Fruit fly (Drosophila melanogaster) whole organism, prepupa: ENCODE data around the gene Epp.

Experiments used
- Blimp-1 ChIP-seq: fragments of 200-800 bp; sonication (Bioruptor generic); optimal IDR thresholded peaks from 3 replicates; lab custom pipeline; 2017; ENCODE audit warnings: missing biosample characterization, missing genetic modification characterization, mild to moderate bottlenecking, moderate library complexity, missing genetic modification reagents
- CG10669 ChIP-seq: fragments of 200-800 bp; sonication (Bioruptor generic); optimal IDR thresholded peaks from 3 replicates; lab custom pipeline; 2018; ENCODE audit warnings: missing biosample characterization, mild to moderate bottlenecking, missing genetic modification characterization, moderate library complexity
- CG11294 ChIP-seq: fragments of 200-800 bp; sonication (Bioruptor generic); IDR thresholded peaks from 2 replicates; pipeline ENCODE4 v1.3.6; 2022; ENCODE audit warnings: missing biosample characterization, missing genetic modification characterization
- CG11762 ChIP-seq: fragments of 200-800 bp; sonication (Bioruptor generic); optimal IDR thresholded peaks from 3 replicates; lab custom pipeline; 2016; ENCODE audit warnings: missing biosample characterization, missing genetic modification characterization; ENCODE audit not compliant: insufficient read depth
- CG11902 ChIP-seq: fragments of 200-800 bp; sonication (Bioruptor generic); optimal IDR thresholded peaks from 3 replicates; lab custom pipeline; 2016; ENCODE audit warnings: missing biosample characterization, missing genetic modification characterization
- CG1621 ChIP-seq: fragments of 200-800 bp; sonication (Bioruptor generic); optimal IDR thresholded peaks from 3 replicates; lab custom pipeline; 2018; ENCODE audit warnings: missing biosample characterization, mild to moderate bottlenecking, missing genetic modification characterization
- CG16779 ChIP-seq: fragments of 200-800 bp; sonication (Bioruptor generic); optimal IDR thresholded peaks from 3 replicates; lab custom pipeline; 2017; ENCODE audit warnings: missing biosample characterization, mild to moderate bottlenecking, missing genetic modification characterization
- CG3032 ChIP-seq: fragments of 200-800 bp; optimal IDR thresholded peaks from 2 replicates; lab custom pipeline; 2019; ENCODE audit warnings: missing biosample characterization, mild to moderate bottlenecking, missing genetic modification characterization, moderate library complexity
- CG31627 ChIP-seq: fragments of 200-800 bp; sonication (Bioruptor generic); optimal IDR thresholded peaks from 3 replicates; lab custom pipeline; 2016; ENCODE audit warnings: missing biosample characterization, missing genetic modification characterization
- CG32006 ChIP-seq: fragments of 200-800 bp; sonication (Bioruptor generic); optimal IDR thresholded peaks from 3 replicates; lab custom pipeline; 2017; ENCODE audit warnings: missing biosample characterization, mild to moderate bottlenecking, missing genetic modification characterization
- CG34406 ChIP-seq: fragments of 200-800 bp; sonication (Bioruptor generic); optimal IDR thresholded peaks from 3 replicates; lab custom pipeline; 2016; ENCODE audit warnings: missing biosample characterization, missing genetic modification characterization
- CG3919 ChIP-seq: fragments of 200-800 bp; sonication (Bioruptor generic); optimal IDR thresholded peaks from 3 replicates; lab custom pipeline; 2016; ENCODE audit warnings: missing biosample characterization, missing genetic modification characterization
- CG6163 ChIP-seq: fragments of 200-800 bp; sonication (Bioruptor generic); IDR thresholded peaks from 3 replicates; pipeline ENCODE4 v1.3.6; 2022; ENCODE audit warnings: missing biosample characterization, missing genetic modification characterization
- CG6276 ChIP-seq: fragments of 200-800 bp; sonication (Bioruptor generic); optimal IDR thresholded peaks from 2 replicates; lab custom pipeline; 2017; ENCODE audit warnings: missing biosample characterization, mild to moderate bottlenecking, missing genetic modification characterization
- CG6792 ChIP-seq: fragments of 200-800 bp; sonication (Bioruptor generic); optimal IDR thresholded peaks from 3 replicates; lab custom pipeline; 2016; ENCODE audit warnings: missing biosample characterization, missing genetic modification characterization
- CG6808 ChIP-seq: fragments of 200-800 bp; sonication (Bioruptor generic); optimal IDR thresholded peaks from 3 replicates; lab custom pipeline; 2017; ENCODE audit warnings: missing biosample characterization, missing genetic modification characterization, mild to moderate bottlenecking, moderate library complexity, missing genetic modification reagents
- CG8119 ChIP-seq: fragments of 200-800 bp; sonication (Bioruptor generic); IDR thresholded peaks from 3 replicates; pipeline ENCODE4 v1.3.6; 2022; ENCODE audit warnings: missing biosample characterization, missing genetic modification characterization
- CG8319 ChIP-seq: fragments of 200-800 bp; sonication (Bioruptor generic); optimal IDR thresholded peaks from 3 replicates; lab custom pipeline; 2016; ENCODE audit warnings: missing biosample characterization, missing genetic modification characterization
- CG8632 ChIP-seq: fragments of 200-800 bp; sonication (Bioruptor generic); optimal IDR thresholded peaks from 3 replicates; lab custom pipeline; 2016; ENCODE audit warnings: missing biosample characterization, missing genetic modification characterization
- CG9139 ChIP-seq: fragments of 200-800 bp; sonication (Bioruptor generic); optimal IDR thresholded peaks from 3 replicates; lab custom pipeline; 2017; ENCODE audit warnings: missing biosample characterization, mild to moderate bottlenecking, missing genetic modification characterization
- Eip78C ChIP-seq: fragments of 200-800 bp; sonication (Bioruptor generic); peaks from one replicate; lab custom pipeline; 2016; ENCODE audit warnings: missing biosample characterization, missing genetic modification characterization
- Eip93F ChIP-seq: fragments of 200-800 bp; sonication (Bioruptor generic); optimal IDR thresholded peaks from 2 replicates; lab custom pipeline; 2016; ENCODE audit warnings: missing biosample characterization, mild to moderate bottlenecking, missing genetic modification characterization
- Ets21C ChIP-seq: fragments of 200-800 bp; sonication (Bioruptor generic); optimal IDR thresholded peaks from 3 replicates; lab custom pipeline; 2016; ENCODE audit warnings: missing biosample characterization, missing genetic modification characterization
- Ets96B ChIP-seq: fragments of 200-800 bp; optimal IDR thresholded peaks from 2 replicates; lab custom pipeline; 2019; ENCODE audit warnings: missing biosample characterization, mild to moderate bottlenecking, missing genetic modification characterization, moderate library complexity
- Hr4 ChIP-seq: fragments of 200-800 bp; sonication (Bioruptor generic); optimal IDR thresholded peaks from 3 replicates; lab custom pipeline; 2016; ENCODE audit warnings: missing biosample characterization, missing genetic modification characterization
- Met ChIP-seq: fragments of 200-800 bp; sonication (Bioruptor generic); optimal IDR thresholded peaks from 3 replicates; lab custom pipeline; 2016; ENCODE audit warnings: missing biosample characterization, missing genetic modification characterization
- OdsH ChIP-seq: fragments of 200-800 bp; sonication (Bioruptor generic); optimal IDR thresholded peaks from 3 replicates; lab custom pipeline; 2016; ENCODE audit warnings: missing biosample characterization, missing genetic modification characterization
- Smox ChIP-seq: fragments of 200-800 bp; sonication (Bioruptor generic); optimal IDR thresholded peaks from 3 replicates; lab custom pipeline; 2016; ENCODE audit warnings: missing biosample characterization, missing genetic modification characterization
- Sox102F ChIP-seq: fragments of 200-800 bp; sonication (Bioruptor generic); optimal IDR thresholded peaks from 2 replicates; lab custom pipeline; 2016; ENCODE audit warnings: missing biosample characterization, mild to moderate bottlenecking, missing genetic modification characterization
- Sox14 ChIP-seq: fragments of 200-800 bp; sonication (Bioruptor generic); optimal IDR thresholded peaks from 3 replicates; lab custom pipeline; 2016; ENCODE audit warnings: missing biosample characterization, missing genetic modification characterization
- achi ChIP-seq: fragments of 200-800 bp; sonication (Bioruptor generic); optimal IDR thresholded peaks from 3 replicates; lab custom pipeline; 2016; ENCODE audit warnings: missing biosample characterization, missing genetic modification characterization
- cyc ChIP-seq: fragments of 200-800 bp; sonication (Bioruptor generic); optimal IDR thresholded peaks from 3 replicates; lab custom pipeline; 2016; ENCODE audit warnings: missing biosample characterization, missing genetic modification characterization
- dsx ChIP-seq: fragments of 200-800 bp; optimal IDR thresholded peaks from 3 replicates; lab custom pipeline; 2019; ENCODE audit warnings: missing biosample characterization, mild to moderate bottlenecking, missing genetic modification characterization, moderate library complexity; ENCODE audit not compliant: poor library complexity, severe bottlenecking
- eg ChIP-seq: fragments of 200-800 bp; sonication (Bioruptor generic); IDR thresholded peaks from 3 replicates; pipeline ENCODE4 v1.3.6; 2022; ENCODE audit warnings: missing biosample characterization, missing genetic modification characterization
- esn ChIP-seq: fragments of 200-800 bp; sonication (Bioruptor generic); optimal IDR thresholded peaks from 2 replicates; lab custom pipeline; 2016; ENCODE audit warnings: missing biosample characterization, mild to moderate bottlenecking, missing genetic modification characterization, moderate library complexity
- fd59A ChIP-seq: fragments of 200-800 bp; sonication (Bioruptor generic); optimal IDR thresholded peaks from 2 replicates; lab custom pipeline; 2017; ENCODE audit warnings: missing biosample characterization, mild to moderate bottlenecking, missing genetic modification characterization, missing genetic modification reagents
- fkh ChIP-seq: fragments of 200-800 bp; sonication (Bioruptor generic); optimal IDR thresholded peaks from 3 replicates; lab custom pipeline; 2017; ENCODE audit warnings: missing biosample characterization, mild to moderate bottlenecking, missing genetic modification characterization, moderate library complexity
- lz ChIP-seq: fragments of 200-800 bp; sonication (Bioruptor generic); optimal IDR thresholded peaks from 3 replicates; lab custom pipeline; 2016; ENCODE audit warnings: missing biosample characterization, missing genetic modification characterization
- pdm3 ChIP-seq: fragments of 200-800 bp; sonication (Bioruptor generic); optimal IDR thresholded peaks from 3 replicates; lab custom pipeline; 2016; ENCODE audit warnings: missing biosample characterization, missing genetic modification characterization
- spab ChIP-seq: fragments of 200-800 bp; sonication (Bioruptor generic); optimal IDR thresholded peaks from 2 replicates; lab custom pipeline; 2017; ENCODE audit warnings: missing biosample characterization, mild to moderate bottlenecking, missing genetic modification characterization, missing genetic modification reagents
- ss ChIP-seq, 2 experiments: fragments of 200-800 bp; sonication (Bioruptor generic); optimal IDR thresholded peaks; 2 replicates in 1 of 2; 3 replicates in 1 of 2; lab custom pipeline; 2017 to 2018; ENCODE audit warnings: mild to moderate bottlenecking in 2 of 2, missing biosample characterization in 2 of 2, missing genetic modification characterization in 2 of 2, moderate library complexity in 1 of 2
- svp ChIP-seq: fragments of 200-800 bp; sonication (Bioruptor generic); peaks from one replicate; lab custom pipeline; 2016; ENCODE audit warnings: missing biosample characterization, missing genetic modification characterization
- topi ChIP-seq: fragments of 200-800 bp; sonication (Bioruptor generic); optimal IDR thresholded peaks from 3 replicates; lab custom pipeline; 2016; ENCODE audit warnings: missing biosample characterization, missing genetic modification characterization
- vri ChIP-seq: fragments of 200-800 bp; sonication (Bioruptor generic); optimal IDR thresholded peaks from 3 replicates; lab custom pipeline; 2016; ENCODE audit warnings: missing biosample characterization, mild to moderate bottlenecking, missing genetic modification characterization

Gene Epp

dm6 chr3R:23992823-23993797 is at the start of gene Epp, which contains the start of gene Rab7 (continued):
- TF ChIP-seq CG11294 (GFP tag; lab: Robert Waterston, UW) (no peak), Ets96B (tag; lab: Kevin White, UChicago) (peak; percentile 16), CG1621 (peak; percentile 11), cyc (peak; percentile 40), CG11762 (GFP tag; lab: Kevin White, UChicago) (no peak), svp (GFP tag; lab: Kevin White, UChicago) (peak; percentile 83), CG8319 (GFP tag; lab: Kevin White, UChicago) (no peak), Sox102F (GFP tag; lab: Kevin White, UChicago) (no peak), eg (GFP tag; lab: Robert Waterston, UW) (no peak), CG3919 (GFP tag; lab: Kevin White, UChicago) (peak; percentile 48), lz (peak; percentile 61)

dm6 chr3R:24038736-24039556 is 46.2 kb upstream of the Epp start, which contains the start of gene Miro:
Miro (minus strand) TSS chr3R:24038847.
- TF ChIP-seq CG31627 (GFP tag; lab: Kevin White, UChicago): no peak
- peak; percentile 30 for TF ChIP-seq achi (GFP tag; lab: Kevin White, UChicago)
- no peak for TF ChIP-seq fd59A (GFP tag; lab: Kevin White, UChicago)
- peak; percentile 14 for TF ChIP-seq CG34406 (GFP tag; lab: Kevin White, UChicago)
- peak; percentile 34 for TF ChIP-seq fkh (GFP tag; lab: Kevin White, UChicago)
- no peak for TF ChIP-seq spab
- no peak for TF ChIP-seq Ets21C
- no peak for TF ChIP-seq CG8319 (GFP tag; lab: Kevin White, UChicago)
- no peak for TF ChIP-seq Met
- no peak for TF ChIP-seq Hr4
- TF ChIP-seq Smox (GFP tag; lab: Kevin White, UChicago): no peak
- TF ChIP-seq svp (GFP tag; lab: Kevin White, UChicago): peak; percentile 78
- no peak for TF ChIP-seq dsx
- peak; percentile 33 for TF ChIP-seq esn (GFP tag; lab: Kevin White, UChicago)
- TF ChIP-seq Eip93F: no peak
- no peak for TF ChIP-seq Ets96B (tag; lab: Kevin White, UChicago)
- peak; percentile 50 for TF ChIP-seq Sox102F (GFP tag; lab: Kevin White, UChicago)
- TF ChIP-seq eg (GFP tag; lab: Robert Waterston, UW): 0 out of 3 replicates have a peak, but pooled peaks have one; percentile 11
- TF ChIP-seq Sox14: peak; percentile 57
- TF ChIP-seq CG6792: peak; percentile 25
- TF ChIP-seq CG11902 (GFP tag; lab: Kevin White, UChicago): no peak
- TF ChIP-seq CG6808 (GFP tag; lab: Kevin White, UChicago): peak; percentile 25
- TF ChIP-seq CG32006: no peak
- TF ChIP-seq CG11762 (GFP tag; lab: Kevin White, UChicago): no peak
- no peak for TF ChIP-seq CG16779
- peak; percentile 64 to 74 for TF ChIP-seq ss (GFP tag; optimal IDR thresholded peaks at IDR 0.05; lab: Kevin White, UChicago)
- TF ChIP-seq topi (GFP tag; lab: Kevin White, UChicago): no peak
- peak; percentile 22 for TF ChIP-seq pdm3
- TF ChIP-seq OdsH: no peak
- TF ChIP-seq CG9139 (GFP tag; lab: Kevin White, UChicago): no peak
- TF ChIP-seq CG1621: no peak
- no peak for TF ChIP-seq CG6276 (GFP tag; lab: Kevin White, UChicago)
- peak; percentile 13 for TF ChIP-seq CG8632
- TF ChIP-seq CG8119 (GFP tag; lab: Robert Waterston, UW): no peak
- TF ChIP-seq CG6163 (GFP tag; lab: Robert Waterston, UW): peak; percentile 46; the same call in 2 of the 3 replicates
- no peak for TF ChIP-seq Blimp-1 (GFP tag; lab: Kevin White, UChicago)
- TF ChIP-seq CG3032 (tag; lab: Kevin White, UChicago): no peak
- TF ChIP-seq Eip78C (GFP tag; lab: Kevin White, UChicago): peak; percentile 82
- no peak for TF ChIP-seq CG10669
- TF ChIP-seq vri (GFP tag; lab: Kevin White, UChicago): peak; percentile 34
- peak; percentile 9 for TF ChIP-seq CG3919 (GFP tag; lab: Kevin White, UChicago)
